Fruit fly (Drosophila melanogaster) whole organism, embryonic: ENCODE data around the gene Mitf.

Experiments
- CG17802 ChIP-seq: fragments of 200-800 bp; sonication (Bioruptor generic); optimal IDR thresholded peaks from 2 replicates; lab custom pipeline; 2018; ENCODE audit warnings: missing biosample characterization, mild to moderate bottlenecking, missing genetic modification characterization, moderate library complexity
- Dad ChIP-seq: fragments of 200-800 bp; sonication (Bioruptor generic); optimal IDR thresholded peaks from 3 replicates; lab custom pipeline; 2016; ENCODE audit warnings: missing biosample characterization, missing genetic modification characterization
- Dll ChIP-seq: fragments of 200-800 bp; sonication (Bioruptor generic); IDR thresholded peaks from 4 replicates; pipeline ENCODE4 v1.3.6; 2022; ENCODE audit warnings: missing biosample characterization, missing genetic modification characterization; ENCODE audit not compliant: partially characterized antibody
- E2f1 ChIP-seq: fragments of 200-800 bp; sonication (Bioruptor generic); IDR thresholded peaks from 2 replicates; pipeline ENCODE4 v1.3.6; 2022; ENCODE audit warnings: missing biosample characterization, missing genetic modification characterization
- Nf-YC ChIP-seq: fragments of 200-800 bp; optimal IDR thresholded peaks from 3 replicates; lab custom pipeline; 2019; ENCODE audit warnings: missing biosample characterization, mild to moderate bottlenecking, missing genetic modification characterization, moderate library complexity
- bowl ChIP-seq: fragments of 200-800 bp; sonication (Bioruptor generic); IDR thresholded peaks from 2 replicates; pipeline ENCODE4 v1.3.6; 2022; ENCODE audit warnings: missing biosample characterization, missing genetic modification characterization
- emc ChIP-seq: fragments of 200-800 bp; sonication (Bioruptor generic); optimal IDR thresholded peaks from 2 replicates; lab custom pipeline; 2016; ENCODE audit warnings: missing biosample characterization, missing genetic modification characterization
- kay ChIP-seq: fragments of 200-800 bp; sonication (Bioruptor generic); optimal IDR thresholded peaks from 2 replicates; lab custom pipeline; 2016; ENCODE audit warnings: missing biosample characterization, missing genetic modification characterization
- knrl ChIP-seq: fragments of 200-800 bp; sonication (Bioruptor generic); IDR thresholded peaks from 3 replicates; pipeline ENCODE4 v1.3.6; 2022; ENCODE audit warnings: missing biosample characterization, missing genetic modification characterization; ENCODE audit not compliant: partially characterized antibody
- onecut ChIP-seq: fragments of 200-800 bp; sonication (Bioruptor generic); IDR thresholded peaks from 2 replicates; pipeline ENCODE4 v1.3.6; 2022; ENCODE audit warnings: missing biosample characterization, missing genetic modification characterization
- pb ChIP-seq: fragments of 200-800 bp; sonication (Bioruptor generic); optimal IDR thresholded peaks from 3 replicates; lab custom pipeline; 2016; ENCODE audit warnings: missing biosample characterization, missing genetic modification characterization

DNA sequence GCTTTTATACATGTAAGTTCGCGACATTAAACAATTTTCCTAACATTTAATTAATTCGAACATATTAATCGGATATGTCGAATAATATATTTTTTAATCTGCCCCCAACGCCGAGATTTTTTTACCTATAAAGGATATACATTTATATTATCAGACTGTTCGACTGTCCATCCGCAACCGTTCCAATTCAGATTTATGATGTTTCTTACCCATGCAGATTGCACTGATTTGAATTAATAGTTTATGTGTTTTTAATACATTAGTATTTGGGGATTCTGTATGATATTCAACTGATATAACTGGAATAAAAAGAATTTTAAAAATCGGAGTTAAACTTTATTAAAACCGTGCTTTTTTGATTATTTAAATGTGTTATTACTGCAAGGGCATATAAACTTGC is 26.5 kb downstream of the Mitf start:
- TF ChIP-seq pb (GFP tag; lab: Kevin White, UChicago) (no peak), Dad (GFP tag; lab: Kevin White, UChicago) (no peak), emc (GFP tag; lab: Kevin White, UChicago) (no peak), bowl (no peak), E2f1 (GFP tag; lab: Robert Waterston, UW) (no peak), Dll (GFP tag; lab: Robert Waterston, UW) (no peak), Nf-YC (tag; lab: Kevin White, UChicago) (no peak), CG17802 (tag; lab: Kevin White, UChicago) (no peak), onecut (no peak), knrl (no peak), kay (GFP tag; lab: Kevin White, UChicago) (no peak)
